Worm (Caenorhabditis elegans) whole organism, L4/young adult: ENCODE data around the gene Y75B12B.10.

Experiments used
- dao-5 ChIP-seq: sonication (generic microtip); optimal IDR thresholded peaks from 2 replicates; lab custom pipeline; 2016; ENCODE audit warnings: missing genotype, missing genetic modification characterization, moderate library complexity, missing compliant biosample characterization
- him-1 ChIP-seq: sonication (generic microtip); optimal IDR thresholded peaks from 2 replicates; lab custom pipeline; 2016; ENCODE audit warnings: missing genotype, missing genetic modification reagents, missing genetic modification characterization, missing compliant biosample characterization

DNA sequence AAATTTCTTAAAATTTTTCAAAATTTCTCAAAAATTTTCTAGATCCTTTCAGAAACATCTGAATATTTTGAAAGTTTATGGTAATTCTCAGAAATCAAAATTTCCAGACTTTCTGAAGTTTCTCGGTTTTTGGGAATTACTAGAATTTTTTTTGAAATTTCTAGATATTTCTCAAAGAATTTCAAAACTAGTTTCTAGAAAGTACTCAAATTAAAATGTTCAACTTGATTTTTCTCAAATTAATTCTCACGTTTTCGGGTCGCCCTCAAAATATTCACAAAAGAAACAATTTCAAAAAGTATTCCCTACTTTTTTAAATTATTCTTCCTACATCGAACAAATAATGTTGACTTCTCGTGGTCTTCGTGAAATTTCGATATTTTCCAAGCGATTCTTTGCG is 20.1 kb upstream of the Y75B12B.10 start, which contains the start of gene T09F5.10:
- TF ChIP-seq dao-5 (tag; lab: Kevin White, UChicago) (no peak), him-1 (tag; lab: Kevin White, UChicago) (no peak)
